Worm (Caenorhabditis elegans): ENCODE results near the gene nmur-2.

Gene nmur-2

DNA sequence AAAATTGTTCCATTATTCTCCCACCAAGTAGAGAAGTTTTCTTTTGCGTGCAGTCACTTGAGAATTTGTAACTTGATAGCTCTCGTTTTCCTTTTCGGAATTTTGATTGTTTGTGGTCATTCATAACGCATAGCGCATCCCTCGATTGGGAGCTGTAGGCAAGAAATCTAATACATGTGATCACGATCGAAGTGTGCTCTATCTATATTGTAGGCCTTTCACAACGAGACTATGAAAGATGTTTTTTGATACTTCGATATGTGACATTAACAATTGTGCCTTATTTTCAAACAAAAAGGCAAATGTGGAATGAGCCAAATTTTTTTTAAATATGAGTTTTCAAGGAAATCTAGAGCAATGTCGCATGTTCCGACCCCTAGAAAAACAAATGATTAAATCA lies 49.0 kb downstream of the nmur-2 start:
- TF ChIP-seq ztf-23 (GFP tag; IDR thresholded peaks at IDR 0.05) = no peak
- no peak for TF ChIP-seq ref-1 (GFP tag; conservative IDR thresholded peaks at IDR 0.05)
- no peak for TF ChIP-seq tab-1 (GFP tag; IDR thresholded peaks at IDR 0.05)
- no peak for TF ChIP-seq T22C8.4 (GFP tag; IDR thresholded peaks at IDR 0.05)

DNA sequence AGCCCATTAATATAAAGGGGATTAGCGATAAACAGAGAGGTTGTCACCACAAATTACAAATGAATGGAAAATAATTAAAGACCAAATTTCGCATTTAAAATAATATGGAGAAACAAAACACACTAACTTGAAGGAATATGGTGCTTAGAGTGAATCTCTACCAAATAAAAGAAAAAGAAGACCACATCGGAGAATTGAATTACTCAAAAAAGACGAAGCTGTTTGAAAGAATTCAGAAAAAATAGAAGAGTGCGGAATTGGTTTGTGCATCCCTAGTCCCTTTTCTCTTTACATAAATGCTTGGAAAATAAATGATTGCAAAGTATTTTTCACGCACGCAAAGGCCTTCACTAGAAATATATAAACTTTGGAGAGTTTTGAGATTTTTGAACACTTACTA lies 50.9 kb downstream of the nmur-2 start:
- TF ChIP-seq med-1 (GFP tag; optimal IDR thresholded peaks at IDR 0.05; ENCODE audit: insufficient read depth) (no peak), T22C8.4 (GFP tag; IDR thresholded peaks at IDR 0.05) (no peak), ztf-23 (GFP tag; IDR thresholded peaks at IDR 0.05) (no peak), tab-1 (GFP tag; IDR thresholded peaks at IDR 0.05) (no peak), klf-2 (GFP tag; conservative IDR thresholded peaks at IDR 0.05) (no peak), ref-1 (GFP tag; conservative IDR thresholded peaks at IDR 0.05) (no peak), ztf-29 (GFP tag; IDR thresholded peaks at IDR 0.05) (no peak), flt-1 (GFP tag; IDR thresholded peaks at IDR 0.05) (no peak), cog-1 (tag; optimal IDR thresholded peaks at IDR 0.05) (no peak)

DNA sequence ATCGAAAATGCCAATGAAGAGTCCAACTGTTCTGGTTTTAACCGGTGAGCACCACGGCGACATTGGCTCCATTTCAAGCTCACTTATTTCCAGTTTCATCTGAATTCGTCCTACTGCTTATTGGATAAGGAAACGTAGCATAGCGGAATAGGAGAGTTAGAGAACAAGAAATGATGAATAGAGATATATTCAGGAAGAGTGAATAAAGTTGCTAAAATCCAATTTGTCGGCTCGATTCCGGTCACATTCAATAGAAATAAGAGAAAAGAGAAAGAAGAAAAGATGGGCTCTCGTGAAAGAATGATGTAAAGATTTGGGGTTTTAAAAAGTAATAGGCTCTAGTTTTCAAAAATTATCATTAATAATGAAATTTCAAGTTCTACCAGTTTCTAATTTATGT lies 51.5 kb downstream of the nmur-2 start:
- TF ChIP-seq klf-2 (GFP tag; conservative IDR thresholded peaks at IDR 0.05) = no peak
- TF ChIP-seq med-1 (GFP tag; optimal IDR thresholded peaks at IDR 0.05; ENCODE audit: insufficient read depth) = no peak
- TF ChIP-seq tab-1 (GFP tag; IDR thresholded peaks at IDR 0.05) = no peak
- no peak for TF ChIP-seq ztf-29 (GFP tag; IDR thresholded peaks at IDR 0.05)
- no peak for TF ChIP-seq ztf-23 (GFP tag; IDR thresholded peaks at IDR 0.05)
- no peak for TF ChIP-seq ref-1 (GFP tag; conservative IDR thresholded peaks at IDR 0.05)
- TF ChIP-seq T22C8.4 (GFP tag; IDR thresholded peaks at IDR 0.05) = no peak
- no peak for TF ChIP-seq cog-1 (tag; optimal IDR thresholded peaks at IDR 0.05)
- no peak for TF ChIP-seq flt-1 (GFP tag; IDR thresholded peaks at IDR 0.05)
